Fruit fly (Drosophila melanogaster): ENCODE results near the gene capt.
A peak's percentile ranks its signal among the peaks of the same experiment; 100 is the strongest.

The capt gene

dm6 chr2L:1128932-1129887 lies 28.9 kb downstream of the capt start, which contains the start of the genes Pino and TBC1D23 (continued):
- peak; percentile 39 for TF ChIP-seq Six4 (GFP tag; optimal IDR thresholded peaks at IDR 0.05)
- TF ChIP-seq YL-1 (GFP tag; optimal IDR thresholded peaks at IDR 0.05): peak; percentile 25
- TF ChIP-seq CG18619 (GFP tag; optimal IDR thresholded peaks at IDR 0.05): peak; percentile 63
- peak; percentile 37 for TF ChIP-seq CG13894 (tag; optimal IDR thresholded peaks at IDR 0.05)
- TF ChIP-seq CG14014 (GFP tag; IDR thresholded peaks at IDR 0.05): peak; percentile 57; the same call in 1 of the 2 replicates
- peak; percentile 73 for TF ChIP-seq Chrac-16 (GFP tag; optimal IDR thresholded peaks at IDR 0.05)
- peak; percentile 32 for TF ChIP-seq corto (GFP tag; optimal IDR thresholded peaks at IDR 0.05)
- peak; percentile 89 for TF ChIP-seq gem (tag; optimal IDR thresholded peaks at IDR 0.05)
- TF ChIP-seq CG2199 (GFP tag; IDR thresholded peaks at IDR 0.05): no peak
- peak; percentile 67 for TF ChIP-seq lab (GFP tag; optimal IDR thresholded peaks at IDR 0.05)
- peak; percentile 55 for TF ChIP-seq CG4820 (GFP tag; optimal IDR thresholded peaks at IDR 0.05)
- TF ChIP-seq HLH54F (GFP tag; optimal IDR thresholded peaks at IDR 0.05): peak; percentile 26
- 0 out of 2 replicates have a peak, but pooled peaks have one; percentile 21 for TF ChIP-seq Drgx (GFP tag; IDR thresholded peaks at IDR 0.05)
- peak; percentile 38; the same call in 1 of the 2 replicates for TF ChIP-seq danr (GFP tag; IDR thresholded peaks at IDR 0.05)
- peak; percentile 70; the same call in 1 of the 2 replicates for TF ChIP-seq vvl (GFP tag; IDR thresholded peaks at IDR 0.05)
- peak; percentile 47 for TF ChIP-seq CG17385 (GFP tag; optimal IDR thresholded peaks at IDR 0.05)
- TF ChIP-seq Mes4 (GFP tag; optimal IDR thresholded peaks at IDR 0.05): no peak
- TF ChIP-seq CG17912 (GFP tag; optimal IDR thresholded peaks at IDR 0.05): no peak
- no peak for TF ChIP-seq fd102C (GFP tag; optimal IDR thresholded peaks at IDR 0.05)
- TF ChIP-seq D (optimal IDR thresholded peaks at IDR 0.05): no peak
- peak; percentile 45 for TF ChIP-seq D (GFP tag; optimal IDR thresholded peaks at IDR 0.05)
- TF ChIP-seq cwo (GFP tag; optimal IDR thresholded peaks at IDR 0.05): peak; percentile 28
- TF ChIP-seq CG34376 (GFP tag; optimal IDR thresholded peaks at IDR 0.05): no peak
- no peak for TF ChIP-seq wek (GFP tag; optimal IDR thresholded peaks at IDR 0.05)
- TF ChIP-seq CG8359 (GFP tag; optimal IDR thresholded peaks at IDR 0.05; ENCODE audit: borderline replicate concordance): no peak
- no peak for TF ChIP-seq sima (GFP tag; optimal IDR thresholded peaks at IDR 0.05)
- no peak for TF ChIP-seq sens-2 (GFP tag; IDR thresholded peaks at IDR 0.05)
- TF ChIP-seq unc-4 (GFP tag; IDR thresholded peaks at IDR 0.05; ENCODE audit: partially characterized antibody): peak; percentile 67
- peak; percentile 24 for TF ChIP-seq CG7786 (GFP tag; optimal IDR thresholded peaks at IDR 0.05)
- TF ChIP-seq sc (optimal IDR thresholded peaks at IDR 0.05): no peak
- TF ChIP-seq sc (GFP tag; optimal IDR thresholded peaks at IDR 0.05): peak; percentile 48
- peak; percentile 7 for TF ChIP-seq CG7928 (GFP tag; optimal IDR thresholded peaks at IDR 0.05)
- TF ChIP-seq sqz (GFP tag; optimal IDR thresholded peaks at IDR 0.05): no peak
- TF ChIP-seq CG9876 (GFP tag; optimal IDR thresholded peaks at IDR 0.05): no peak
- TF ChIP-seq CG6765 (GFP tag; optimal IDR thresholded peaks at IDR 0.05): no peak
- peak; percentile 5 for TF ChIP-seq Dp (GFP tag; optimal IDR thresholded peaks at IDR 0.05)
- no peak for TF ChIP-seq CG15011 (GFP tag; optimal IDR thresholded peaks at IDR 0.05)
- no peak; the same call in 1 of the 2 replicates for TF ChIP-seq CG32767 (GFP tag; IDR thresholded peaks at IDR 0.05)
- TF ChIP-seq seq (GFP tag; IDR thresholded peaks at IDR 0.05): no peak
- TF ChIP-seq pho (GFP tag; optimal IDR thresholded peaks at IDR 0.05): peak; percentile 63
- no peak for TF ChIP-seq CG18476 (GFP tag; optimal IDR thresholded peaks at IDR 0.05)
- TF ChIP-seq CG9437 (GFP tag; optimal IDR thresholded peaks at IDR 0.05): peak; percentile 100
- TF ChIP-seq Fer1 (GFP tag; optimal IDR thresholded peaks at IDR 0.05): peak; percentile 30
- TF ChIP-seq CG15479 (GFP tag; optimal IDR thresholded peaks at IDR 0.05): no peak
- TF ChIP-seq CG8944 (GFP tag; optimal IDR thresholded peaks at IDR 0.05): peak; percentile 14
- peak; percentile 65 for TF ChIP-seq CG3847 (GFP tag; IDR thresholded peaks at IDR 0.05)
- TF ChIP-seq cg (GFP tag; optimal IDR thresholded peaks at IDR 0.05): no peak
- TF ChIP-seq amos (GFP tag; IDR thresholded peaks at IDR 0.05; ENCODE audit: partially characterized antibody): peak; percentile 61; the same call in 1 of the 2 replicates
